Worm (Caenorhabditis elegans): ENCODE data around the gene prdx-3.

prdx-3 gene

DNA sequence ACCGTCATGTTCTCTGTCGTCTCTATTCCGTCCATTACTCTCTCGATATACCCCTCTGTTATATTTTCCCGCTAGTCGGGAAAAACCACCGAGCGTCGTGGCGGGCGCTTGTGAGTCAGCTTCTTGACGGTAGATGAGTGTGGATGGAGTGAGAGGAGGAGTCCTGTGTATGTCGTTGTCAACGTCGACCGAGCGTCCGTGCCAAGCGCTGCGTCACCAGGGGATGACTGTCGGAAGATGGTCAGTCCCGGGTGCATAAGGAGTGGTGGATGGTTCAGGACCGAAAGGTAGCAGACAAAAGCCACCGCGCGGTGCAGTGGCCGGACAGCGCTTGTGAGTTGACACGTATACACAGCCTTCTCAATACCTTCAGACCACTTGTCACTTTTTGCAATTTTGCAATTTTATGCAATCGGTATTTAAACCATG lies 37.8 kb upstream of the prdx-3 start (continued):
- TF ChIP-seq Y75B8A.6 (GFP tag; IDR thresholded peaks at IDR 0.05) (peak; percentile 59; the same call in 1 of the 2 replicates), ctbp-1 (GFP tag; IDR thresholded peaks at IDR 0.05) (peak; percentile 69; the same call in 1 of the 2 replicates), tra-1 (GFP tag; IDR thresholded peaks at IDR 0.05) (peak; percentile 65), nhr-42 (GFP tag; IDR thresholded peaks at IDR 0.05) (peak; percentile 69; the same call in 1 of the 2 replicates), T26A8.4 (GFP tag; IDR thresholded peaks at IDR 0.05) (peak; percentile 84), set-16 (GFP tag; IDR thresholded peaks at IDR 0.05) (peak; percentile 90), nhr-41 (GFP tag; IDR thresholded peaks at IDR 0.05) (peak; percentile 53; the same call in 1 of the 2 replicates), nhr-6 (tag; optimal IDR thresholded peaks at IDR 0.05) (peak; percentile 30), zfp-3 (GFP tag; conservative IDR thresholded peaks at IDR 0.05) (peak; percentile 82), pqm-1 (tag; optimal IDR thresholded peaks at IDR 0.05) (peak; percentile 3), hif-1 (tag; optimal IDR thresholded peaks at IDR 0.05) (peak in 1 of 2 experiments; percentile 24), D1046.2 (GFP tag; IDR thresholded peaks at IDR 0.05) (peak; percentile 52; the same call in 1 of the 2 replicates), hlh-30 (tag; optimal IDR thresholded peaks at IDR 0.05; ENCODE audit: insufficient read depth) (peak; percentile 44), vab-7 (GFP tag; IDR thresholded peaks at IDR 0.05) (peak; percentile 58; the same call in 1 of the 2 replicates), madf-9 (GFP tag; conservative IDR thresholded peaks at IDR 0.05) (peak; percentile 78), nhr-102 (tag; optimal IDR thresholded peaks at IDR 0.05) (peak; percentile 71), dmd-8 (GFP tag; IDR thresholded peaks at IDR 0.05) (peak; percentile 78; the same call in 1 of the 2 replicates), F10B5.3 (tag; optimal IDR thresholded peaks at IDR 0.05) (peak; percentile 49), F37D6.2 (tag; optimal IDR thresholded peaks at IDR 0.05) (peak; percentile 8), dve-1 (tag; optimal IDR thresholded peaks at IDR 0.05; ENCODE audit: insufficient read depth) (peak; percentile 61), spr-3 (GFP tag; optimal IDR thresholded peaks at IDR 0.05) (peak; percentile 51), mxl-3 (GFP tag; optimal IDR thresholded peaks at IDR 0.05) (peak; percentile 41), T20F7.1 (GFP tag; optimal IDR thresholded peaks at IDR 0.05) (peak; percentile 57), lim-7 (GFP tag; IDR thresholded peaks at IDR 0.05) (peak; percentile 71), duxl-1 (tag; optimal IDR thresholded peaks at IDR 0.05; ENCODE audit: poor library complexity) (peak; percentile 5), aha-1 (tag) (peak; percentile 96), hmg-1.1 (GFP tag; IDR thresholded peaks at IDR 0.05) (peak; percentile 88)

- TF ChIP-seq spr-1 (tag; optimal IDR thresholded peaks at IDR 0.05) (no peak), F49E8.2 (tag; optimal IDR thresholded peaks at IDR 0.05; ENCODE audit: borderline replicate concordance) (no peak), R02D3.7 (tag; optimal IDR thresholded peaks at IDR 0.05) (no peak), attf-4 (tag; optimal IDR thresholded peaks at IDR 0.05) (no peak), lsy-2 (tag; optimal IDR thresholded peaks at IDR 0.05) (no peak), lin-15B (tag; optimal IDR thresholded peaks at IDR 0.05) (no peak), nhr-48 (tag; optimal IDR thresholded peaks at IDR 0.05) (no peak), ZK337.2 (GFP tag; IDR thresholded peaks at IDR 0.05) (no peak), lir-3 (tag; optimal IDR thresholded peaks at IDR 0.05) (no peak), egl-27 (tag; optimal IDR thresholded peaks at IDR 0.05) (no peak), zip-2 (tag; optimal IDR thresholded peaks at IDR 0.05) (no peak), spr-3 (GFP tag; optimal IDR thresholded peaks at IDR 0.05) (no peak), dmd-8 (GFP tag; IDR thresholded peaks at IDR 0.05) (no peak), fkh-10 (GFP tag; optimal IDR thresholded peaks at IDR 0.05) (no peak)
Measured at ce11 chrIII:4370585-4370984, 36.7 kb upstream of the prdx-3 start, which contains the start of gene ckb-3. TSS of gene ckb-3 (plus strand) at chrIII:4370885.

ce11 chrIII:4372894-4373293 lies 34.4 kb upstream of the prdx-3 start:
- TF ChIP-seq lin-1 (GFP tag; IDR thresholded peaks at IDR 0.05): no peak
- no peak for TF ChIP-seq pha-4 (GFP tag; IDR thresholded peaks at IDR 0.05)
- no peak for TF ChIP-seq pha-4 (tag; optimal IDR thresholded peaks at IDR 0.05)
- no peak for TF ChIP-seq daf-16 (GFP tag; optimal IDR thresholded peaks at IDR 0.05)
- peak; percentile 97 for TF ChIP-seq daf-16 (tag; optimal IDR thresholded peaks at IDR 0.05)
- no peak for TF ChIP-seq lsy-2 (tag; optimal IDR thresholded peaks at IDR 0.05)

Measured in whole organism, L4 larva.